Worm (Caenorhabditis elegans): ENCODE data around the gene mai-2.

DNA sequence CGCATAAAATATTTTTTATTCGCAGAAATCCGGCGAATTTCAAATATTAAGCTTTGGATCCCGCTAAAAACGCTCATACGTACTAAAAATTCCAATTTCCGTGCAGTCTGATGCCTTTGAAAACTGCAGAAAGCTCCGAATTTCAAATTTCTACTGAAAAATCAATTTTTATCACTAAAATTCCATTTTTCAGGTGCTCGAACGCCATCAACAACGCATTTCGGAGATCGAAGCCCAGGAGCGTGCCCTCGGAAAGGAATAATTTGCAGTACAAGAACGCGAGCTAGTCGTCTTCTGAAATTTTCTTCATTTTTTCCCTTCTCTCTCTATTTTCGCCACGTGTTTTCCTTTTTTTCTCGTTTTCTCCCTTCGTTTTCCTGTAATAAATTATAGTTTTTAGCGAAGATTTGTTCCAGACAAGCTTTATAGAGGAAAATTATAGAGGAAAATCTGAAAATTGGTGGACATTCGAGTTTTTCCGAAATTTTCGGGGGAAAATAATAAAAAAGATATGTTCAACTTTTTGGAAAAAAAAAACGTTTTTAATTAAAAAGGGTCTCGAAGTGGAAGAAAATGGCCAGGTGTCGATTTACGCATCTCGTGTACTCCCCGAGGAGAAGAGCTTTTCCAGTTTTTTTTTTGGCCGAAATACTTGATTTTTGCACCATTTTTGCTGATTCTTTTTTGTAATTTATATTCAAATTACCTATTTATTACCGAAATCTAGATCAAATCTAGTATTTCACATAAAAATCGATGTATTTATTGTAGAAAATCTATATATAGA, 987 bp downstream of the mai-2 start:
- TF ChIP-seq ztf-11 (tag; optimal IDR thresholded peaks at IDR 0.05): no peak
- no peak for TF ChIP-seq snpc-4 (tag; optimal IDR thresholded peaks at IDR 0.05)
- TF ChIP-seq tbx-2 (tag; optimal IDR thresholded peaks at IDR 0.05): no peak
- TF ChIP-seq pha-4 (tag; optimal IDR thresholded peaks at IDR 0.05): peak; percentile 6
- TF ChIP-seq lin-15B (tag; optimal IDR thresholded peaks at IDR 0.05): no peak
- no peak for TF ChIP-seq nhr-11 (tag; optimal IDR thresholded peaks at IDR 0.05)
- no peak for TF ChIP-seq egl-27 (tag; optimal IDR thresholded peaks at IDR 0.05)

Measured in whole organism, L3 larva.